Worm (Caenorhabditis elegans): ENCODE data around the gene Y75B8A.13.

DNA sequence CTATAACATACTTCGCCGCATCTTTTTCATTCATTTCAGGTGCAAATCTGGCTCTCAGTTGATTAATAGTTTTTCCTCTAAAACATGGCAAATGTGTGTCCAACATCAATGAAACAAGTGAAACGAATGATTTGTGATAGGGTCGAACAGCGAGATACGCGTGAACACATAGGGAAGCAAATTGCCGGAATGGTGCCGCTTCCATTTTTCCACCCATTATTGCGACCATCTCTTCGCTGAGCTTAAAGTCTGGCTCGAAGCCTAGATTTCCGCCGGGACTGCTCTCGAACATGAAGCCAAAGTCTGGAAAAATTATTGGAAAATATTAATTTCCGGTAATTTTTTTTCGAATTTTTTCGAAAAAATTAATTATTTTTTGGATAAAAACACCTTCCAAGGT lies 37.8 kb upstream of the Y75B8A.13 start:
- no peak for TF ChIP-seq lin-11 (tag; optimal IDR thresholded peaks at IDR 0.05)
- no peak for TF ChIP-seq ceh-2 (tag; optimal IDR thresholded peaks at IDR 0.05)
- no peak for TF ChIP-seq ceh-6 (GFP tag; optimal IDR thresholded peaks at IDR 0.05)
- no peak for TF ChIP-seq nfya-1 (tag; optimal IDR thresholded peaks at IDR 0.05)
- no peak for TF ChIP-seq sox-4 (tag; optimal IDR thresholded peaks at IDR 0.05)
- TF ChIP-seq tbx-2 (tag; optimal IDR thresholded peaks at IDR 0.05) = no peak
- no peak for TF ChIP-seq nhr-11 (tag; optimal IDR thresholded peaks at IDR 0.05)
- TF ChIP-seq dve-1 (tag; optimal IDR thresholded peaks at IDR 0.05) = no peak
- TF ChIP-seq ceh-18 (tag; optimal IDR thresholded peaks at IDR 0.05) = no peak
- TF ChIP-seq pag-3 (tag; optimal IDR thresholded peaks at IDR 0.05; ENCODE audit: borderline replicate concordance) = no peak
- no peak for TF ChIP-seq rnt-1 (tag; optimal IDR thresholded peaks at IDR 0.05)
- TF ChIP-seq pqm-1 (tag; optimal IDR thresholded peaks at IDR 0.05) = no peak
- TF ChIP-seq ama-1 (optimal IDR thresholded peaks at IDR 0.05) = no peak
- TF ChIP-seq pax-1 (tag; optimal IDR thresholded peaks at IDR 0.05) = no peak
